Fruit fly (Drosophila melanogaster) whole organism, embryonic: Measurements from ENCODE around the gene Hexo1.
A peak's percentile ranks its signal among the peaks of the same experiment; 100 is the strongest.

Experiments
- Atf3 ChIP-seq: fragments of 200-800 bp; sonication (Bioruptor generic); optimal IDR thresholded peaks from 3 replicates; lab custom pipeline; 2016; ENCODE audit warnings: missing biosample characterization, missing genetic modification characterization
- Blimp-1 ChIP-seq: fragments of 200-800 bp; sonication (Bioruptor generic); optimal IDR thresholded peaks from 3 replicates; lab custom pipeline; 2018; ENCODE audit warnings: missing biosample characterization, missing genetic modification characterization, mild to moderate bottlenecking, moderate library complexity, missing genetic modification reagents
- CG10209 ChIP-seq: fragments of 200-800 bp; sonication (Bioruptor generic); optimal IDR thresholded peaks from 3 replicates; lab custom pipeline; 2017; ENCODE audit warnings: missing biosample characterization, mild to moderate bottlenecking, missing genetic modification characterization, missing genetic modification reagents
- CG11247 ChIP-seq: fragments of 200-800 bp; sonication (Bioruptor generic); IDR thresholded peaks from 2 replicates; pipeline ENCODE4 v1.3.6; 2022; ENCODE audit warnings: missing biosample characterization, missing genetic modification characterization
- CG12236 ChIP-seq: fragments of 200-800 bp; sonication (Bioruptor generic); optimal IDR thresholded peaks from 2 replicates; lab custom pipeline; 2016; ENCODE audit warnings: missing biosample characterization, missing genetic modification characterization
- CG1529 ChIP-seq: fragments of 200-800 bp; sonication (Bioruptor generic); optimal IDR thresholded peaks from 3 replicates; lab custom pipeline; 2018; ENCODE audit warnings: missing biosample characterization, missing genetic modification characterization
- CG17912 ChIP-seq: fragments of 200-800 bp; sonication (Bioruptor generic); optimal IDR thresholded peaks from 2 replicates; lab custom pipeline; 2018; ENCODE audit warnings: missing biosample characterization, mild to moderate bottlenecking, missing genetic modification characterization
- CG1832 ChIP-seq: fragments of 200-800 bp; sonication (Bioruptor generic); optimal IDR thresholded peaks from 2 replicates; lab custom pipeline; 2017; ENCODE audit warnings: missing biosample characterization, mild to moderate bottlenecking, missing genetic modification characterization, inconsistent platforms
- CG2202 ChIP-seq: fragments of 200-800 bp; sonication (Bioruptor generic); optimal IDR thresholded peaks from 2 replicates; lab custom pipeline; 2018; ENCODE audit warnings: missing biosample characterization, mild to moderate bottlenecking, missing genetic modification characterization
- CG30020 ChIP-seq: fragments of 200-800 bp; optimal IDR thresholded peaks from 2 replicates; lab custom pipeline; 2019; ENCODE audit warnings: missing biosample characterization, mild to moderate bottlenecking, missing genetic modification characterization, moderate library complexity
- CG30403 ChIP-seq: fragments of 200-800 bp; sonication (Bioruptor generic); optimal IDR thresholded peaks from 3 replicates; lab custom pipeline; 2016; ENCODE audit warnings: missing biosample characterization, missing genetic modification characterization
- CG3065 ChIP-seq: fragments of 200-800 bp; sonication (Bioruptor generic); optimal IDR thresholded peaks from 2 replicates; lab custom pipeline; 2016; ENCODE audit warnings: missing biosample characterization, missing genetic modification characterization
- CG34376 ChIP-seq: fragments of 200-800 bp; sonication (Bioruptor generic); optimal IDR thresholded peaks from 2 replicates; lab custom pipeline; 2018; ENCODE audit warnings: missing biosample characterization, mild to moderate bottlenecking, missing genetic modification characterization
- CG4617 ChIP-seq: fragments of 200-800 bp; sonication (Bioruptor generic); optimal IDR thresholded peaks from 3 replicates; lab custom pipeline; 2016; ENCODE audit warnings: missing biosample characterization, missing genetic modification characterization, borderline replicate concordance
- CG6683 ChIP-seq: fragments of 200-800 bp; sonication (Bioruptor generic); optimal IDR thresholded peaks from 2 replicates; lab custom pipeline; 2017; ENCODE audit warnings: missing biosample characterization, mild to moderate bottlenecking, missing genetic modification characterization, missing genetic modification reagents
- CG6854 ChIP-seq: fragments of 200-800 bp; sonication (Bioruptor generic); optimal IDR thresholded peaks from 3 replicates; lab custom pipeline; 2017; ENCODE audit warnings: missing biosample characterization, mild to moderate bottlenecking, missing genetic modification characterization
- CG9727 ChIP-seq: fragments of 200-800 bp; sonication (Bioruptor generic); optimal IDR thresholded peaks from 3 replicates; lab custom pipeline; 2017; ENCODE audit warnings: missing biosample characterization, mild to moderate bottlenecking, missing genetic modification characterization
- CG9797 ChIP-seq: fragments of 200-800 bp; sonication (Bioruptor generic); optimal IDR thresholded peaks from 3 replicates; lab custom pipeline; 2018; ENCODE audit warnings: missing biosample characterization, mild to moderate bottlenecking, missing genetic modification characterization
- Drgx ChIP-seq: fragments of 200-800 bp; sonication (Bioruptor generic); IDR thresholded peaks from 2 replicates; pipeline ENCODE4 v1.3.6; 2022; ENCODE audit warnings: missing biosample characterization, missing genetic modification characterization
- GATAe ChIP-seq: fragments of 200-800 bp; sonication (Bioruptor generic); conservative IDR thresholded peaks from 2 replicates; pipeline ENCODE4 v1.3.6; 2022; ENCODE audit warnings: missing biosample characterization, missing genetic modification characterization
- Hr78 ChIP-seq, 2 experiments: fragments of 200-800 bp in 1 of 2; fragments of >200 bp in 1 of 2; sonication (Bioruptor generic) in 1 of 2; optimal IDR thresholded peaks; 2 replicates each; lab custom pipeline; 2017 to 2019; ENCODE audit warnings: missing biosample characterization in 2 of 2, missing genetic modification characterization in 2 of 2, mild to moderate bottlenecking in 1 of 2, moderate library complexity in 1 of 2
- Hsf ChIP-seq: fragments of 200-800 bp; sonication (Bioruptor generic); optimal IDR thresholded peaks from 3 replicates; lab custom pipeline; 2016; ENCODE audit warnings: missing biosample characterization, missing genetic modification characterization
- Lim3 ChIP-seq: fragments of 200-800 bp; sonication (Bioruptor generic); IDR thresholded peaks from 2 replicates; pipeline ENCODE4 v1.3.6; 2022; ENCODE audit warnings: missing biosample characterization, missing genetic modification characterization
- MESR4 ChIP-seq: fragments of 200-800 bp; sonication (Bioruptor generic); optimal IDR thresholded peaks from 2 replicates; lab custom pipeline; 2018; ENCODE audit warnings: missing biosample characterization, mild to moderate bottlenecking, missing genetic modification characterization, moderate library complexity
- Max ChIP-seq: fragments of 200-800 bp; sonication (Bioruptor generic); optimal IDR thresholded peaks from 2 replicates; lab custom pipeline; 2016; ENCODE audit warnings: missing biosample characterization, mild to moderate bottlenecking, missing genetic modification characterization
- Rfx ChIP-seq: fragments of 200-800 bp; sonication (Bioruptor generic); IDR thresholded peaks from 2 replicates; pipeline ENCODE4 v1.3.6; 2022; ENCODE audit warnings: missing biosample characterization, missing genetic modification characterization
- Six4 ChIP-seq: fragments of 200-800 bp; sonication (Bioruptor generic); optimal IDR thresholded peaks from 2 replicates; lab custom pipeline; 2016; ENCODE audit warnings: missing biosample characterization, missing genetic modification characterization
- YL-1 ChIP-seq: fragments of 200-800 bp; sonication (Bioruptor generic); optimal IDR thresholded peaks from 3 replicates; lab custom pipeline; 2017; ENCODE audit warnings: missing biosample characterization, mild to moderate bottlenecking, missing genetic modification characterization
- ac ChIP-seq: fragments of 200-800 bp; sonication (Bioruptor generic); optimal IDR thresholded peaks from 3 replicates; lab custom pipeline; 2017; ENCODE audit warnings: missing biosample characterization, mild to moderate bottlenecking, missing genetic modification characterization
- ash1 ChIP-seq: fragments of 200-800 bp; sonication (Bioruptor generic); optimal IDR thresholded peaks from 2 replicates; lab custom pipeline; 2018; ENCODE audit warnings: missing biosample characterization, mild to moderate bottlenecking, missing genetic modification characterization
- cato ChIP-seq: fragments of 200-800 bp; sonication (Bioruptor generic); optimal IDR thresholded peaks from 2 replicates; lab custom pipeline; 2016; ENCODE audit warnings: missing biosample characterization, missing genetic modification characterization, borderline replicate concordance
- ewg ChIP-seq: fragments of 200-800 bp; sonication (Bioruptor generic); optimal IDR thresholded peaks from 3 replicates; lab custom pipeline; 2017; ENCODE audit warnings: mild to moderate bottlenecking, missing biosample characterization, missing genetic modification reagents, missing genetic modification characterization
- gce ChIP-seq: fragments of 200-800 bp; sonication (Bioruptor generic); IDR thresholded peaks from 3 replicates; pipeline ENCODE4 v1.3.6; 2022; ENCODE audit warnings: missing biosample characterization, missing genetic modification characterization
- gfzf ChIP-seq: fragments of 200-800 bp; sonication (Bioruptor generic); optimal IDR thresholded peaks from 2 replicates; lab custom pipeline; 2016; ENCODE audit warnings: missing biosample characterization, mild to moderate bottlenecking, missing genetic modification characterization, moderate library complexity
- grn ChIP-seq: fragments of 200-800 bp; sonication (Bioruptor generic); optimal IDR thresholded peaks from 3 replicates; lab custom pipeline; 2017; ENCODE audit warnings: missing biosample characterization, missing genetic modification characterization
- maf-S ChIP-seq: fragments of 200-800 bp; sonication (Bioruptor generic); optimal IDR thresholded peaks from 2 replicates; lab custom pipeline; 2016; ENCODE audit warnings: missing biosample characterization, missing genetic modification characterization
- mirr ChIP-seq: fragments of 200-800 bp; sonication (Bioruptor generic); optimal IDR thresholded peaks from 3 replicates; lab custom pipeline; 2018; ENCODE audit warnings: missing biosample characterization, mild to moderate bottlenecking, missing genetic modification characterization
- pros ChIP-seq: fragments of 200-800 bp; sonication (Bioruptor generic); optimal IDR thresholded peaks from 3 replicates; lab custom pipeline; 2019; ENCODE audit warnings: missing biosample characterization, mild to moderate bottlenecking, missing genetic modification characterization, moderate library complexity
- pzg ChIP-seq: fragments of 200-800 bp; sonication (Bioruptor generic); optimal IDR thresholded peaks from 3 replicates; lab custom pipeline; 2018; ENCODE audit warnings: missing biosample characterization, mild to moderate bottlenecking, missing genetic modification characterization, moderate library complexity
- scrt ChIP-seq: fragments of 200-800 bp; sonication (Bioruptor generic); optimal IDR thresholded peaks from 2 replicates; lab custom pipeline; 2018; ENCODE audit warnings: missing biosample characterization, mild to moderate bottlenecking, missing genetic modification characterization, moderate library complexity
- slbo ChIP-seq: fragments of 200-800 bp; sonication (Bioruptor generic); IDR thresholded peaks from 2 replicates; pipeline ENCODE4 v1.3.6; 2022; ENCODE audit warnings: missing biosample characterization, missing genetic modification characterization
- sob ChIP-seq: fragments of 200-800 bp; sonication (Bioruptor generic); IDR thresholded peaks from 2 replicates; pipeline ENCODE4 v1.3.6; 2022; ENCODE audit warnings: missing biosample characterization, missing genetic modification characterization
- stwl ChIP-seq: fragments of 200-800 bp; sonication (Bioruptor generic); optimal IDR thresholded peaks from 3 replicates; lab custom pipeline; 2018; ENCODE audit warnings: missing biosample characterization, mild to moderate bottlenecking, missing genetic modification characterization, moderate library complexity
- sug ChIP-seq: fragments of 200-800 bp; optimal IDR thresholded peaks from 2 replicates; lab custom pipeline; 2019; ENCODE audit warnings: missing biosample characterization, mild to moderate bottlenecking, missing genetic modification characterization, moderate library complexity
- tll ChIP-seq, 2 experiments: fragments of 200-800 bp in 1 of 2; fragments of >200 bp in 1 of 2; sonication (Bioruptor generic) in 1 of 2; optimal IDR thresholded peaks; 2 replicates each; lab custom pipeline; 2017 to 2019; ENCODE audit warnings: missing biosample characterization in 2 of 2, missing genetic modification characterization in 2 of 2, mild to moderate bottlenecking in 1 of 2, moderate library complexity in 1 of 2
- tna ChIP-seq: fragments of 200-800 bp; sonication (Bioruptor generic); IDR thresholded peaks from 2 replicates; pipeline ENCODE4 v1.3.6; 2022; ENCODE audit warnings: missing biosample characterization, missing genetic modification characterization; ENCODE audit not compliant: partially characterized antibody
- trem ChIP-seq: fragments of 200-800 bp; optimal IDR thresholded peaks from 3 replicates; lab custom pipeline; 2019; ENCODE audit warnings: missing biosample characterization, mild to moderate bottlenecking, missing genetic modification characterization, moderate library complexity
- wdn ChIP-seq: fragments of 200-800 bp; sonication (Bioruptor generic); IDR thresholded peaks from 2 replicates; pipeline ENCODE4 v1.3.6; 2022; ENCODE audit warnings: missing biosample characterization, missing genetic modification characterization

Gene Hexo1

DNA sequence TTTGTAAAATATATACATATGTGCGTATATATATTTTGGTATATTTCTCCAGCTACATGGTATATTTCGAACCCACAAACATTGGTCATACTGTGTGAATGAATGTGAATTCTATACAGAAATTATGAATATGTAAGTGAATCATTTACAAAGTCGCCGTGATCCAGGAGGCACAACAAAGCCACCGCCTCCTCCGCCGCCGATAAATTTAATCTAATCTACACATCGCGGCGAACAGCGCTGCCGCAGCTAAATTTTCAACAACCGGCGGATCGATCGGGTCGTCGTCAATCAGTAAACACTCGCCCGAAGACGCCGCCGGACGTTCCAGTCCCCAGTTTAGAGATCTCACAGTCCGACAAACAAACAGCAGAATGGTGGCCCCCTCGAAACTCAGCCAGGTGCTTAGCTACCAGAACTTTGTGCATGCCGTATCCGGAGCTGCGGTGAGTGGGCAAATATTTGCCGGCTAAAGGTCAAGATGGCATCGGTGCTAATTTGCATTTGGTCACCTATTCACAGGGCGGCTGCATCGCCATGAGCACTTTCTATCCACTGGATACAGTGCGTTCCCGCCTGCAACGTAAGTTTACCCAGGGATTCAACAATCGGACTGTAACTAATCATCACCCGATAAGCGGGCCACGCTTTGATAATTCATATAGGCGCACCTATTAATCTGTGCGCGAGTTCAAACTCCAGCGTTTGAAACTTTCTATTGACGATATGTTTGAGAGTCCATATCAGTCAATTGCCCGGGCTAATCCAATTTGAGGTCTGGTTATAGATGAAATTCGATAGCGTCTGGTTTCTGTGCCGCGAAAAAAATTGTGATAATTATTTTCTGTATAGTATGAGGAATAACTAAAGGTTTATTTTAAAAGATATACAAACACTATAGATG is 30.5 kb downstream of the Hexo1 start, which contains the start of gene PMP34:
PMP34 (plus strand) TSS at position 79 of the 904 bp plus-strand sequence.
- TF ChIP-seq Lim3 (GFP tag; lab: Robert Waterston, UW): no peak
- TF ChIP-seq scrt: no peak
- peak; percentile 46 for TF ChIP-seq CG9797
- no peak for TF ChIP-seq CG30020 (tag; lab: Kevin White, UChicago)
- TF ChIP-seq CG30403 (GFP tag; lab: Kevin White, UChicago): no peak
- no peak for TF ChIP-seq wdn
- no peak for TF ChIP-seq tll (GFP tag; optimal IDR thresholded peaks at IDR 0.05; lab: Kevin White, UChicago)
- no peak for TF ChIP-seq Max (GFP tag; lab: Kevin White, UChicago)
- TF ChIP-seq ash1: no peak
- TF ChIP-seq maf-S: no peak
- no peak for TF ChIP-seq ac (GFP tag; lab: Kevin White, UChicago)
- TF ChIP-seq CG3065 (GFP tag; lab: Kevin White, UChicago): no peak
- TF ChIP-seq tna: peak; percentile 22; the same call in 1 of the 2 replicates
- peak; percentile 24 for TF ChIP-seq CG4617 (GFP tag; lab: Kevin White, UChicago)
- peak; percentile 45 for TF ChIP-seq CG34376 (GFP tag; lab: Kevin White, UChicago)
- peak; percentile 34 for TF ChIP-seq YL-1 (GFP tag; lab: Kevin White, UChicago)
- TF ChIP-seq gce (GFP tag; lab: Robert Waterston, UW): 0 out of 3 replicates have a peak, but pooled peaks have one; percentile 29
- TF ChIP-seq CG11247 (GFP tag; lab: Robert Waterston, UW): no peak
- no peak for TF ChIP-seq CG2202 (tag; lab: Kevin White, UChicago)
- TF ChIP-seq grn (GFP tag; lab: Kevin White, UChicago): peak; percentile 83
- no peak for TF ChIP-seq cato (GFP tag; lab: Kevin White, UChicago)
- TF ChIP-seq CG6854 (GFP tag; lab: Kevin White, UChicago): no peak
- TF ChIP-seq slbo (GFP tag; lab: Robert Waterston, UW): no peak
- TF ChIP-seq sob (GFP tag; lab: Robert Waterston, UW): 0 out of 2 replicates have a peak, but pooled peaks have one; percentile 14
- TF ChIP-seq CG6683: no peak
- TF ChIP-seq CG17912: no peak
- TF ChIP-seq ewg (GFP tag; lab: Kevin White, UChicago): no peak
- TF ChIP-seq CG1832 (GFP tag; lab: Kevin White, UChicago): no peak
- no peak for TF ChIP-seq Six4 (GFP tag; lab: Kevin White, UChicago)
- TF ChIP-seq CG10209 (GFP tag; lab: Kevin White, UChicago): no peak
- peak; percentile 72 for TF ChIP-seq sug
- TF ChIP-seq pros (GFP tag; lab: Kevin White, UChicago): no peak
- no peak for TF ChIP-seq CG12236 (GFP tag; lab: Kevin White, UChicago)
- no peak for TF ChIP-seq Hsf (GFP tag; lab: Kevin White, UChicago)
- peak; percentile 64 for TF ChIP-seq MESR4 (GFP tag; lab: Kevin White, UChicago)
- no peak for TF ChIP-seq CG9727 (GFP tag; lab: Kevin White, UChicago)
- TF ChIP-seq Rfx: no peak; the same call in 1 of the 2 replicates
- TF ChIP-seq gfzf: peak; percentile 63
- peak; percentile 26 for TF ChIP-seq trem (tag; lab: Kevin White, UChicago)
- peak; percentile 57; the same call in 1 of the 2 replicates for TF ChIP-seq GATAe
- TF ChIP-seq CG1529 (GFP tag; lab: Kevin White, UChicago): no peak
- TF ChIP-seq Blimp-1 (GFP tag; lab: Kevin White, UChicago): no peak
- peak; percentile 69 for TF ChIP-seq stwl (tag; lab: Kevin White, UChicago)
- TF ChIP-seq Hr78 (GFP tag; optimal IDR thresholded peaks at IDR 0.05; lab: Kevin White, UChicago): peak in 1 of 2 experiments; percentile 83
- TF ChIP-seq mirr: peak; percentile 40
- no peak for TF ChIP-seq Drgx
- TF ChIP-seq pzg (GFP tag; lab: Kevin White, UChicago): peak; percentile 25
- no peak for TF ChIP-seq Atf3
